Fruit fly (Drosophila melanogaster) whole organism, embryonic: ENCODE data around the gene Nepl12.

Experiments
- B-H1 ChIP-seq: fragments of 200-800 bp; sonication (Bioruptor generic); IDR thresholded peaks from 3 replicates; pipeline ENCODE4 v1.3.6; 2022; ENCODE audit warnings: missing biosample characterization, missing genetic modification characterization
- B-H2 ChIP-seq: fragments of 200-800 bp; sonication (Bioruptor generic); optimal IDR thresholded peaks from 2 replicates; lab custom pipeline; 2018; ENCODE audit warnings: missing biosample characterization, mild to moderate bottlenecking, missing genetic modification characterization
- Bgb ChIP-seq: fragments of 200-800 bp; sonication (Bioruptor generic); IDR thresholded peaks from 2 replicates; pipeline ENCODE4 v1.3.6; 2022; ENCODE audit warnings: missing biosample characterization, missing genetic modification characterization; ENCODE audit not compliant: partially characterized antibody
- Bteb2 ChIP-seq: fragments of 200-800 bp; sonication (Bioruptor generic); optimal IDR thresholded peaks from 2 replicates; lab custom pipeline; 2016; ENCODE audit warnings: missing biosample characterization, missing genetic modification characterization
- CG10543 ChIP-seq: fragments of 200-800 bp; sonication (Bioruptor generic); optimal IDR thresholded peaks from 3 replicates; lab custom pipeline; 2017; ENCODE audit warnings: missing biosample characterization, mild to moderate bottlenecking, missing genetic modification characterization, moderate library complexity
- CG10565 ChIP-seq: fragments of 200-800 bp; sonication (Bioruptor generic); optimal IDR thresholded peaks from 3 replicates; lab custom pipeline; 2016; ENCODE audit warnings: missing biosample characterization, mild to moderate bottlenecking, missing genetic modification characterization
- CG11456 ChIP-seq: fragments of 200-800 bp; sonication (Bioruptor generic); IDR thresholded peaks from 3 replicates; pipeline ENCODE4 v1.3.6; 2022; ENCODE audit warnings: missing biosample characterization, missing genetic modification characterization
- CG12104 ChIP-seq: fragments of 200-800 bp; sonication (Bioruptor generic); optimal IDR thresholded peaks from 3 replicates; lab custom pipeline; 2016; ENCODE audit warnings: missing biosample characterization, missing genetic modification characterization
- CG12155 ChIP-seq: fragments of 200-800 bp; sonication (Bioruptor generic); optimal IDR thresholded peaks from 3 replicates; lab custom pipeline; 2016; ENCODE audit warnings: missing biosample characterization, missing genetic modification characterization
- CG1233 ChIP-seq: fragments of 200-800 bp; sonication (Bioruptor generic); optimal IDR thresholded peaks from 4 replicates; lab custom pipeline; 2018; ENCODE audit warnings: missing biosample characterization, mild to moderate bottlenecking, missing genetic modification characterization
- CG12942 ChIP-seq: fragments of 200-800 bp; sonication (Bioruptor generic); optimal IDR thresholded peaks from 3 replicates; lab custom pipeline; 2016; ENCODE audit warnings: missing biosample characterization, missing genetic modification characterization
- CG13624 ChIP-seq: fragments of 200-800 bp; sonication (Bioruptor generic); optimal IDR thresholded peaks from 2 replicates; lab custom pipeline; 2016; ENCODE audit warnings: missing biosample characterization, missing genetic modification characterization
- CG1603 ChIP-seq: fragments of 200-800 bp; sonication (Bioruptor generic); optimal IDR thresholded peaks from 2 replicates; lab custom pipeline; 2019; ENCODE audit warnings: missing biosample characterization, mild to moderate bottlenecking, missing genetic modification characterization, moderate library complexity
- CG17802 ChIP-seq: fragments of 200-800 bp; sonication (Bioruptor generic); optimal IDR thresholded peaks from 2 replicates; lab custom pipeline; 2018; ENCODE audit warnings: missing biosample characterization, mild to moderate bottlenecking, missing genetic modification characterization, moderate library complexity
- CG18599 ChIP-seq: fragments of 200-800 bp; sonication (Bioruptor generic); optimal IDR thresholded peaks from 3 replicates; lab custom pipeline; 2017; ENCODE audit warnings: missing biosample characterization, missing genetic modification characterization, mild to moderate bottlenecking, moderate library complexity, missing genetic modification reagents
- CG2120 ChIP-seq: fragments of 200-800 bp; sonication (Bioruptor generic); optimal IDR thresholded peaks from 3 replicates; lab custom pipeline; 2016; ENCODE audit warnings: missing biosample characterization, missing genetic modification characterization
- CG3163 ChIP-seq: fragments of 200-800 bp; sonication (Bioruptor generic); optimal IDR thresholded peaks from 3 replicates; lab custom pipeline; 2016; ENCODE audit warnings: missing biosample characterization, missing genetic modification characterization
- CG4820 ChIP-seq: fragments of 200-800 bp; sonication (Bioruptor generic); optimal IDR thresholded peaks from 3 replicates; lab custom pipeline; 2016; ENCODE audit warnings: missing biosample characterization, missing genetic modification characterization
- CG8290 ChIP-seq, 3 experiments: fragments of 200-800 bp; sonication (Bioruptor generic); optimal IDR thresholded peaks; 2 replicates each; lab custom pipeline; 2016 to 2019; ENCODE audit warnings: missing biosample characterization in 3 of 3, missing genetic modification characterization in 3 of 3, mild to moderate bottlenecking in 2 of 3, moderate library complexity in 1 of 3
- CG8478 ChIP-seq: fragments of >200 bp; optimal IDR thresholded peaks from 2 replicates; lab custom pipeline; 2018
- CG9727 ChIP-seq: fragments of 200-800 bp; sonication (Bioruptor generic); optimal IDR thresholded peaks from 3 replicates; lab custom pipeline; 2017; ENCODE audit warnings: missing biosample characterization, mild to moderate bottlenecking, missing genetic modification characterization
- CHES-1-like ChIP-seq: fragments of 200-800 bp; sonication (Bioruptor generic); optimal IDR thresholded peaks from 2 replicates; lab custom pipeline; 2016; ENCODE audit warnings: missing biosample characterization, missing genetic modification characterization
- Chrac-16 ChIP-seq: fragments of 200-800 bp; sonication (Bioruptor generic); optimal IDR thresholded peaks from 3 replicates; lab custom pipeline; 2016; ENCODE audit warnings: missing biosample characterization, missing genetic modification characterization
- D ChIP-seq, 2 experiments: fragments of 200-800 bp in 1 of 2; fragments of >200 bp in 1 of 2; sonication (Bioruptor generic) in 1 of 2; optimal IDR thresholded peaks; 2 replicates in 1 of 2; 3 replicates in 1 of 2; lab custom pipeline; 2017; ENCODE audit warnings: mild to moderate bottlenecking in 1 of 2, missing biosample characterization in 1 of 2, missing genetic modification characterization in 1 of 2, missing genetic modification reagents in 1 of 2
- Dbx ChIP-seq: fragments of 200-800 bp; sonication (Bioruptor generic); IDR thresholded peaks from 3 replicates; pipeline ENCODE4 v1.3.6; 2022; ENCODE audit warnings: missing biosample characterization, missing genetic modification characterization
- Dfd ChIP-seq, 2 experiments: fragments of >200 bp; optimal IDR thresholded peaks; 2 replicates each; lab custom pipeline; 2017; ENCODE audit warnings: missing biosample characterization in 2 of 2, missing genetic modification characterization in 2 of 2
- HmgZ ChIP-seq: fragments of 200-800 bp; sonication (Bioruptor generic); optimal IDR thresholded peaks from 2 replicates; lab custom pipeline; 2018; ENCODE audit warnings: missing biosample characterization, mild to moderate bottlenecking, missing genetic modification characterization
- Hmx ChIP-seq: fragments of 200-800 bp; sonication (Bioruptor generic); optimal IDR thresholded peaks from 2 replicates; lab custom pipeline; 2016; ENCODE audit warnings: missing biosample characterization, missing genetic modification characterization
- MESR4 ChIP-seq: fragments of 200-800 bp; sonication (Bioruptor generic); optimal IDR thresholded peaks from 2 replicates; lab custom pipeline; 2018; ENCODE audit warnings: missing biosample characterization, mild to moderate bottlenecking, missing genetic modification characterization, moderate library complexity
- Nf-YA ChIP-seq: fragments of 200-800 bp; sonication (Bioruptor generic); IDR thresholded peaks from 2 replicates; pipeline ENCODE4 v1.3.6; 2022; ENCODE audit warnings: missing biosample characterization, missing genetic modification characterization
- Oaz ChIP-seq: fragments of 200-800 bp; sonication (Bioruptor generic); IDR thresholded peaks from 2 replicates; pipeline ENCODE4 v1.3.6; 2022; ENCODE audit warnings: missing biosample characterization, missing genetic modification characterization
- Sox100B ChIP-seq: fragments of 200-800 bp; sonication (Bioruptor generic); optimal IDR thresholded peaks from 3 replicates; lab custom pipeline; 2018; ENCODE audit warnings: missing biosample characterization, mild to moderate bottlenecking, missing genetic modification characterization
- az2 ChIP-seq: fragments of 200-800 bp; sonication (Bioruptor generic); optimal IDR thresholded peaks from 3 replicates; lab custom pipeline; 2016; ENCODE audit warnings: missing biosample characterization, missing genetic modification characterization
- bab2 ChIP-seq: fragments of 200-800 bp; sonication (Bioruptor generic); optimal IDR thresholded peaks from 2 replicates; lab custom pipeline; 2016; ENCODE audit warnings: missing biosample characterization, missing genetic modification characterization
- disco-r ChIP-seq: fragments of 200-800 bp; sonication (Bioruptor generic); optimal IDR thresholded peaks from 2 replicates; lab custom pipeline; 2016; ENCODE audit warnings: missing biosample characterization, missing genetic modification characterization
- dmrt99B ChIP-seq: fragments of 200-800 bp; sonication (Bioruptor generic); optimal IDR thresholded peaks from 2 replicates; lab custom pipeline; 2018; ENCODE audit warnings: missing biosample characterization, mild to moderate bottlenecking, missing genetic modification characterization, moderate library complexity
- dysf ChIP-seq: fragments of 200-800 bp; sonication (Bioruptor generic); IDR thresholded peaks from 3 replicates; pipeline ENCODE4 v1.3.6; 2022; ENCODE audit warnings: missing biosample characterization, missing genetic modification characterization
- her ChIP-seq: fragments of 200-800 bp; sonication (Bioruptor generic); optimal IDR thresholded peaks from 2 replicates; lab custom pipeline; 2016; ENCODE audit warnings: missing biosample characterization, missing genetic modification characterization
- insv ChIP-seq, 2 experiments: fragments of 200-800 bp; sonication (Bioruptor generic); optimal IDR thresholded peaks; 3 replicates each; lab custom pipeline; 2016 to 2018; ENCODE audit warnings: missing biosample characterization in 2 of 2, missing genetic modification characterization in 2 of 2
- jing ChIP-seq: fragments of 200-800 bp; sonication (Bioruptor generic); optimal IDR thresholded peaks from 2 replicates; lab custom pipeline; 2018; ENCODE audit warnings: missing biosample characterization, mild to moderate bottlenecking, missing genetic modification characterization
- ken ChIP-seq: fragments of 200-800 bp; sonication (Bioruptor generic); IDR thresholded peaks from 3 replicates; pipeline ENCODE4 v1.3.6; 2022; ENCODE audit warnings: missing biosample characterization, missing genetic modification characterization
- lab ChIP-seq: fragments of 200-800 bp; sonication (Bioruptor generic); optimal IDR thresholded peaks from 3 replicates; lab custom pipeline; 2017; ENCODE audit warnings: missing biosample characterization, missing genetic modification characterization, mild to moderate bottlenecking, moderate library complexity, missing genetic modification reagents
- lilli ChIP-seq: fragments of 200-800 bp; sonication (Bioruptor generic); optimal IDR thresholded peaks from 3 replicates; lab custom pipeline; 2016; ENCODE audit warnings: missing biosample characterization, missing genetic modification characterization
- mam ChIP-seq: fragments of 200-800 bp; sonication (Bioruptor generic); optimal IDR thresholded peaks from 3 replicates; lab custom pipeline; 2016; ENCODE audit warnings: missing biosample characterization, missing genetic modification characterization
- pb ChIP-seq: fragments of 200-800 bp; sonication (Bioruptor generic); optimal IDR thresholded peaks from 3 replicates; lab custom pipeline; 2016; ENCODE audit warnings: missing biosample characterization, missing genetic modification characterization
- pita ChIP-seq: fragments of 200-800 bp; sonication (Bioruptor generic); optimal IDR thresholded peaks from 2 replicates; lab custom pipeline; 2017; ENCODE audit warnings: missing biosample characterization, mild to moderate bottlenecking, missing genetic modification characterization
- pum ChIP-seq: fragments of 200-800 bp; sonication (Bioruptor generic); optimal IDR thresholded peaks from 2 replicates; lab custom pipeline; 2016; ENCODE audit warnings: missing biosample characterization, missing genetic modification characterization
- scrt ChIP-seq: fragments of 200-800 bp; sonication (Bioruptor generic); optimal IDR thresholded peaks from 2 replicates; lab custom pipeline; 2018; ENCODE audit warnings: missing biosample characterization, mild to moderate bottlenecking, missing genetic modification characterization, moderate library complexity
- sens-2 ChIP-seq: fragments of 200-800 bp; sonication (Bioruptor generic); IDR thresholded peaks from 2 replicates; pipeline ENCODE4 v1.3.6; 2022; ENCODE audit warnings: missing biosample characterization, missing genetic modification characterization
- tna ChIP-seq: fragments of 200-800 bp; sonication (Bioruptor generic); IDR thresholded peaks from 2 replicates; pipeline ENCODE4 v1.3.6; 2022; ENCODE audit warnings: missing biosample characterization, missing genetic modification characterization; ENCODE audit not compliant: partially characterized antibody
- tup ChIP-seq: fragments of 200-800 bp; sonication (Bioruptor generic); optimal IDR thresholded peaks from 2 replicates; lab custom pipeline; 2016; ENCODE audit warnings: missing biosample characterization, mild to moderate bottlenecking, missing genetic modification characterization, moderate library complexity
- yki ChIP-seq: fragments of >200 bp; optimal IDR thresholded peaks from 3 replicates; lab custom pipeline; 2018

The Nepl12 gene

DNA sequence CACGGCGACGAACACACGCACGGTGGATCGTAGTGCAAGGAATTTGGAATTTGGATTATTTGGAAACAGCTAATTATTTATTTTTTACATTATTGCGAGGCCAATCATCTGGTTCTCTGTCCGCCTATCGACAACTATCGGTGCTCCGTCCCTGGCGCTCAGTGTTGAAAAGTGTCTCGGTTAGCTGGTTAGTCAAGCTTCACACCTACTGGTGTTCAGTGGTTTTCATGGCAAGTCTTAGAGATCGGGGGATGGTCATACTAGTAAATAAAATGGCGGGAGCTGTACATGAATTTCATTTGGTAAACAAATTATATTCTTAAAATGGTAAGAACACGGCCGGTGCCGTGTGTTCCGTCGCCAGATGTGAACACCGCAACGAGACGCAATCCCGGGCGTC, 35.6 kb downstream of the Nepl12 start, which contains the start of the genes trbd and dmt (continued):
- TF ChIP-seq Dbx = no peak
- no peak for TF ChIP-seq Hmx (GFP tag; lab: Kevin White, UChicago)
- peak; percentile 76 for TF ChIP-seq CG13624 (GFP tag; lab: Kevin White, UChicago)
- TF ChIP-seq CG12155 (GFP tag; lab: Kevin White, UChicago) = peak; percentile 56
- TF ChIP-seq CG18599 (GFP tag; lab: Kevin White, UChicago) = no peak
- no peak for TF ChIP-seq tna (GFP tag; lab: Robert Waterston, UW)
- no peak for TF ChIP-seq D (optimal IDR thresholded peaks at IDR 0.05; lab: Kevin White, UChicago)
- TF ChIP-seq D (GFP tag; optimal IDR thresholded peaks at IDR 0.05; lab: Kevin White, UChicago) = no peak
- no peak for TF ChIP-seq B-H1 (GFP tag; lab: Robert Waterston, UW)
- TF ChIP-seq pum (GFP tag; lab: Kevin White, UChicago) = peak; percentile 50
- peak; percentile 23 for TF ChIP-seq CG12942
- peak; percentile 31 for TF ChIP-seq bab2 (GFP tag; lab: Kevin White, UChicago)
- peak in 1 of 2 experiments; percentile 73 for TF ChIP-seq insv (GFP tag; optimal IDR thresholded peaks at IDR 0.05; lab: Kevin White, UChicago)
- TF ChIP-seq lilli (GFP tag; lab: Kevin White, UChicago) = no peak
- TF ChIP-seq CG8290 (GFP tag; optimal IDR thresholded peaks at IDR 0.05; lab: Kevin White, UChicago) = peak; percentile 67
- TF ChIP-seq CG8290 (tag; optimal IDR thresholded peaks at IDR 0.05; lab: Kevin White, UChicago) = no peak
- no peak for TF ChIP-seq az2 (GFP tag; lab: Kevin White, UChicago)
- peak; percentile 88 for TF ChIP-seq HmgZ
- TF ChIP-seq scrt (GFP tag; lab: Kevin White, UChicago) = no peak
- no peak for TF ChIP-seq Nf-YA (GFP tag; lab: Robert Waterston, UW)
- TF ChIP-seq lab (GFP tag; lab: Kevin White, UChicago) = no peak
- no peak for TF ChIP-seq CG10543 (GFP tag; lab: Kevin White, UChicago)
- TF ChIP-seq CG1603 = peak; percentile 93
- TF ChIP-seq Bgb (GFP tag; lab: Robert Waterston, UW) = no peak
- TF ChIP-seq sens-2 (GFP tag; lab: Robert Waterston, UW) = no peak
- no peak for TF ChIP-seq CG8478
- peak; percentile 1 for TF ChIP-seq disco-r (GFP tag; lab: Kevin White, UChicago)
- TF ChIP-seq pita (GFP tag; lab: Kevin White, UChicago) = peak; percentile 83
- no peak for TF ChIP-seq dmrt99B (tag; lab: Kevin White, UChicago)
- no peak for TF ChIP-seq CG1233 (GFP tag; lab: Kevin White, UChicago)
- peak; percentile 42 for TF ChIP-seq Bteb2
- peak; percentile 4 for TF ChIP-seq tup (GFP tag; lab: Kevin White, UChicago)
- TF ChIP-seq CG3163 (GFP tag; lab: Kevin White, UChicago) = peak; percentile 62
- no peak for TF ChIP-seq dysf (GFP tag; lab: Robert Waterston, UW)
- peak; percentile 94 for TF ChIP-seq MESR4 (GFP tag; lab: Kevin White, UChicago)
- no peak for TF ChIP-seq CG2120 (GFP tag; lab: Kevin White, UChicago)
- no peak for TF ChIP-seq CG17802
- peak; percentile 73 for TF ChIP-seq her (GFP tag; lab: Kevin White, UChicago)
- TF ChIP-seq Sox100B (GFP tag; lab: Kevin White, UChicago) = no peak
- peak; percentile 30 for TF ChIP-seq CG4820 (GFP tag; lab: Kevin White, UChicago)
- TF ChIP-seq yki (lab: Kevin White, UChicago) = no peak
- peak; percentile 81 for TF ChIP-seq mam (GFP tag; lab: Kevin White, UChicago)
- TF ChIP-seq B-H2 (GFP tag; lab: Kevin White, UChicago) = no peak
- TF ChIP-seq Dfd (GFP tag; optimal IDR thresholded peaks at IDR 0.05; lab: Kevin White, UChicago) = no peak
- no peak for TF ChIP-seq pb (GFP tag; lab: Kevin White, UChicago)
- peak; percentile 30 for TF ChIP-seq CG9727 (GFP tag; lab: Kevin White, UChicago)
- TF ChIP-seq CG11456 (GFP tag; lab: Robert Waterston, UW) = no peak
- peak; percentile 92 for TF ChIP-seq CHES-1-like (GFP tag; lab: Kevin White, UChicago)
- no peak for TF ChIP-seq ken (GFP tag; lab: Robert Waterston, UW)
- TF ChIP-seq jing (GFP tag; lab: Kevin White, UChicago) = no peak
- no peak for TF ChIP-seq Oaz (GFP tag; lab: Robert Waterston, UW)
- TF ChIP-seq Chrac-16 (GFP tag; lab: Kevin White, UChicago) = peak; percentile 24
- TF ChIP-seq CG12104 (GFP tag; lab: Kevin White, UChicago) = no peak
- TF ChIP-seq CG10565 (GFP tag; lab: Kevin White, UChicago) = no peak
